Fruit fly (Drosophila melanogaster) whole organism, larva: Measurements from ENCODE around the gene Cftr.

Experiments
- noc ChIP-seq: fragments of 200-800 bp; sonication (Bioruptor generic); optimal IDR thresholded peaks from 3 replicates; lab custom pipeline; 2019; ENCODE audit warnings: missing biosample characterization, mild to moderate bottlenecking, missing genetic modification characterization, moderate library complexity

Cftr gene

DNA sequence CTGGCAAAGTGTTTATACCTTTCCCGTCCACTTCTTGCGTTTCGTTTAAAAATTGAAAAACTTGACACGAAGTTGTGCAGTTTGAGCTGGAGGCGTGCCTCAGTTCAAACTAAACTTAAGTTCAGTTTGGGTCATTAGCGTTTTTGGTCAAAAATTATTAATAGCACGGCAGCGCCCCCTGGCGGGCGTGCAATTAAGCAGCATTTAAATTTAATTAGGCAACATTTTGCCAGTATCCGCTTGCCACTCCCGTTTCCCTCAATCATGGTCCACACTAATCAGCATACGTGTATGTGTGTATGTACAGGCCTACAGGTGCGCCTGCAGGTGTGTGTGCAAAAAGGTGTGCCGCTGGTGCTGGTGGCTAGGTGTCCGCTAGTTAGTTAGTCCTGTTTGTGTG is 40.1 kb downstream of the Cftr start:
- no peak for TF ChIP-seq noc (tag; lab: Kevin White, UChicago)

- no peak for TF ChIP-seq noc (tag; lab: Kevin White, UChicago)
These were observed 47.6 kb downstream of the Cftr start for dm6 chr3R:24496084-24496483.
